Worm (Caenorhabditis elegans) whole organism, midembryonic: ENCODE measurements around the gene nhr-99.

Experiments used
- T22C8.4 ChIP-seq: fragments of 200-800 bp; sonication (Bioruptor generic); IDR thresholded peaks from 2 replicates; pipeline ENCODE4 v1.3.6; 2022; ENCODE audit warnings: missing genetic modification characterization, missing compliant biosample characterization
- cog-1 ChIP-seq: sonication (generic microtip); optimal IDR thresholded peaks from 2 replicates; lab custom pipeline; 2016; ENCODE audit warnings: missing genetic modification characterization, missing compliant biosample characterization
- flt-1 ChIP-seq: fragments of 200-800 bp; sonication (Bioruptor generic); IDR thresholded peaks from 2 replicates; pipeline ENCODE4 v1.3.6; 2022; ENCODE audit warnings: missing genetic modification characterization, missing compliant biosample characterization
- klf-2 ChIP-seq: fragments of 200-800 bp; sonication (Bioruptor generic); conservative IDR thresholded peaks from 2 replicates; pipeline ENCODE4 v1.3.6; 2022; ENCODE audit warnings: missing genetic modification reagents, missing genetic modification characterization, missing compliant biosample characterization
- med-1 ChIP-seq: sonication (generic microtip); optimal IDR thresholded peaks from 2 replicates; lab custom pipeline; 2017; ENCODE audit warnings: missing genetic modification characterization, mild to moderate bottlenecking, missing compliant biosample characterization, antibody characterized with exemption, missing genetic modification reagents; ENCODE audit not compliant: insufficient read depth
- ref-1 ChIP-seq: fragments of 200-800 bp; sonication (Bioruptor generic); conservative IDR thresholded peaks from 2 replicates; pipeline ENCODE4 v1.3.6; 2022; ENCODE audit warnings: missing genetic modification reagents, missing genetic modification characterization, missing compliant biosample characterization
- tab-1 ChIP-seq: fragments of 200-800 bp; sonication (Bioruptor generic); IDR thresholded peaks from 2 replicates; pipeline ENCODE4 v1.3.6; 2022; ENCODE audit warnings: missing genetic modification characterization, missing compliant biosample characterization
- ztf-23 ChIP-seq: fragments of 200-800 bp; sonication (Bioruptor generic); IDR thresholded peaks from 2 replicates; pipeline ENCODE4 v1.3.6; 2022; ENCODE audit warnings: missing genetic modification reagents, missing genetic modification characterization, missing compliant biosample characterization
- ztf-29 ChIP-seq: fragments of 200-800 bp; sonication (Bioruptor generic); IDR thresholded peaks from 2 replicates; pipeline ENCODE4 v1.3.6; 2022; ENCODE audit warnings: missing genetic modification reagents, missing genetic modification characterization, missing compliant biosample characterization

Gene nhr-99

DNA sequence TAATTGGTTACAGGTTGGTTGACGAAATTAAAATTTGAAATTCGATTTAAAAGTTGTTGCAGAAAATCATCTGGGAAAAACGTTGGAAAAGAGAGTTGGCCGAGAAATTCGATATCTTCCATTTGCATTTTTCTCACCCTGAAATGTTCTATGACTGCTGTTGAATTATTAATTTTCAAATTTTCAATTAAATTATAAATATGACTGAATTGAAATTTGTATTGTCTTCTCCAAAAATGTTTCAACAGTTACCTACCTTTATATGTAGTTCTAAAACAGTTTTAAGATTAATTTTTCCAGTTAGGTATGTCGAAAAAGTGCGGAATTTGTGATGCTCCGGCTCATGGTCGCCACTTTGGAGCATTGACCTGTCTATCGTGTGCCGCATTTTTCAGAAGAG is 12.1 kb downstream of the nhr-99 start, which contains the start of gene nhr-211:
Gene nhr-211 (plus strand): TSS at position 301 of the 400 bp plus-strand sequence.
- TF ChIP-seq ztf-29 (no peak), ref-1 (no peak), med-1 (GFP tag; lab: Kevin White, UChicago) (no peak), ztf-23 (GFP tag; lab: Robert Waterston, UW) (no peak), cog-1 (tag; lab: Kevin White, UChicago) (no peak), T22C8.4 (GFP tag; lab: Robert Waterston, UW) (no peak), tab-1 (no peak), klf-2 (GFP tag; lab: Robert Waterston, UW) (no peak), flt-1 (GFP tag; lab: Robert Waterston, UW) (no peak)

DNA sequence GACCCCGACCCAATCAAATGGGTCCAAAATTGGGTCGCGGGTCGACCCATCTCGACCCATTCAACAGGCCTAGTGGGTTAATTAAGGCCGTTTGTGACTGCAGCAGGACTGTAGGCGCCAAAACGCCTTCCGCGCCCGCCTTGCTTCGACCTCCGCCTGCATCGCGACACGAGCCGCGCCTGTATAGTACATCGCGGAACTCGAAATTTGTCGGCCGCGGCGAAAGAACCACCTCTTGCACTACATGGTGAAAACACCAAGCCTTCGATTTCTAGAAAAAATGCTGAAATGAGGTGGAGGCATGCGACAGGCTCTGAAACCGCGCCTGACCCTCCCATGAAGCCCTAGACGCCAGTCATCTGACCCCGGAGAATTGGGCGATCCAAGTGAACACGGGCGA is 13.4 kb downstream of the nhr-99 start:
- TF ChIP-seq tab-1: no peak
- no peak for TF ChIP-seq ztf-29
- TF ChIP-seq ref-1: no peak
- TF ChIP-seq med-1 (GFP tag; lab: Kevin White, UChicago): no peak
- TF ChIP-seq cog-1 (tag; lab: Kevin White, UChicago): no peak
- TF ChIP-seq T22C8.4 (GFP tag; lab: Robert Waterston, UW): no peak

DNA sequence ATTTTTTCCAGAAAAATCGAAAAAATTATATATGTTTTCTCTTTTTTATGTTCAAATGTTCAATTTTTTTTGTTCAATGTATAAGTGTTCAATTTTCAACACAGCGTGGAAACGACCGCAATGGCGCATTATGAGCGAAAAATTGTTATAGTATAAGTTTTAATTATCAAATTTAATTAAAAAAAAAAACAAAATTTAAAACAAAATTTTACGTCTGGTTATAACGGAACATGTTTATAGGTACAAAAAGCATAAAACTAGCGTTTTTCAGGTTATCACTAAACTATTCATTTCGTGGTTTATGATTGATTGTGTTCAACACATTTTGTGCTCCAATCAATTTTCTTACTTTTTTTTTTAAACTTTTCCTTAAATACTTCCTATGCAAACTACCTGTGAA is 14.7 kb downstream of the nhr-99 start, which contains the start of gene nhr-106:
Gene nhr-106 (plus strand): TSS at position 301 of the 400 bp plus-strand sequence.
- no peak for TF ChIP-seq T22C8.4 (GFP tag; lab: Robert Waterston, UW)
- TF ChIP-seq ztf-29: no peak
- no peak for TF ChIP-seq cog-1 (tag; lab: Kevin White, UChicago)
- TF ChIP-seq med-1 (GFP tag; lab: Kevin White, UChicago): no peak

DNA sequence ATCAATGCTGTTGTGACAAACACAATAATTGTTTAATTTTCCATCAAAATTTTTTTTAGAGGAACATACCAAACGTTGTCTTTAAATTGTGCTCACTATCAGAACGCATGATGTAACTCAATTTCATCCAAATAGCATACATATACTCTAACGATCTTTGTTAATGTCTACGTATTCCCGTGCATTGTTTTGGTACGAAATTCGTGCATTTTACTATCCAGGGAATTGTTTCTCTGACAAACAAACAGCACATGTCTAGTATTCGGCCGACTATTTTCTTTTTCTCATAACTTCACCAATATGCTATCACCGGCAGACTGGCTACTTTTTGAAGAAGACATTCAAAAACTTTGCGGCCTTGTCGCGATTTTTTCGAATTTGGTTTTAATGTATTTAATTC is 16.9 kb downstream of the nhr-99 start, which contains the start of gene str-196:
Gene str-196 (plus strand): TSS at position 301 of the 400 bp plus-strand sequence.
- TF ChIP-seq ztf-29 (no peak), T22C8.4 (GFP tag; lab: Robert Waterston, UW) (no peak), ztf-23 (GFP tag; lab: Robert Waterston, UW) (no peak), med-1 (GFP tag; lab: Kevin White, UChicago) (no peak), flt-1 (GFP tag; lab: Robert Waterston, UW) (no peak), cog-1 (tag; lab: Kevin White, UChicago) (no peak), klf-2 (GFP tag; lab: Robert Waterston, UW) (no peak), ref-1 (no peak)

DNA sequence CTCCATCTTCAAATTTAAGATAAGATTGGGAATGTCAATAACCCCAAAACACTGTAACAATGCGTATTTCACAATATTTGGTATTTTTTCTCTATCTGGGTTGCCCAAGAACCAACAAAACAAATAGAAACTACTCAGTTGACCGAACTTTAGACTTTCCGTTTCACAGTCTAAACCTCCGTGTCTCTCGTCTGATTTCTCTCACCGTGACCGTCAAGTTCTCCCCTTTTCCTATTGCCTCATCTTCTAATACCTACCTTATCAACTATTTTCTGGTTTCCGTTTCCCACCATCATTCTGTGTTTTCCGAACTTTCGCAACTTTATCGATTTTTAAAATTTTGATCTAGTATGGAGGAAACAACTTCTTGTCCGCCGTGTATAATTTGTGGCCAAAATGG is 19.7 kb downstream of the nhr-99 start, which contains the start of gene nhr-131:
Gene nhr-131 (plus strand): TSS at position 87 of the 400 bp plus-strand sequence.
- 0 out of 2 replicates have a peak, but pooled peaks have one; percentile 29 for TF ChIP-seq T22C8.4 (GFP tag; lab: Robert Waterston, UW)
- TF ChIP-seq klf-2 (GFP tag; lab: Robert Waterston, UW): no peak
- TF ChIP-seq flt-1 (GFP tag; lab: Robert Waterston, UW): no peak

DNA sequence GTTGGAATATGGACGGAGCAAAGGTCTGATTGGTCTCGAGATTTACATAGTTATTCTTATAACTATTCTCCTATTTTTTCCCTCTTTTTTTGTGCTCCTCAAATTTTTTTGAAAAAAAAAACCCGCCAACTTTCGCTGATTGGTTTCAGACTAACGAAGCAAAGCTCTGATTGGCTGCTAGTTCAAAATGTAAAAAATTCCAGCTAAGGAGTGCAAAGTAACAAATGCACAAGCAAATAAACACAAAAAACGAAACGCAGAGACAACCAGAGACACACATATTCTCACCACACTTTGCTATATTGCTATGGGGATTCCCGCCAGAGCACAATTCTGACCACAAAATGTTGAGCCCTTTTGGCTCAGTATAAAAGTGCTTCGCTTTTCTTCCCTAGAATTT is 22.8 kb downstream of the nhr-99 start, which contains the start of gene T01G6.1:
Gene T01G6.1 (plus strand): TSS at position 301 of the 400 bp plus-strand sequence.
- TF ChIP-seq ref-1 (no peak), med-1 (GFP tag; lab: Kevin White, UChicago) (no peak), cog-1 (tag; lab: Kevin White, UChicago) (no peak), tab-1 (no peak), T22C8.4 (GFP tag; lab: Robert Waterston, UW) (no peak), klf-2 (GFP tag; lab: Robert Waterston, UW) (no peak), ztf-23 (GFP tag; lab: Robert Waterston, UW) (no peak), ztf-29 (no peak), flt-1 (GFP tag; lab: Robert Waterston, UW) (no peak)

DNA sequence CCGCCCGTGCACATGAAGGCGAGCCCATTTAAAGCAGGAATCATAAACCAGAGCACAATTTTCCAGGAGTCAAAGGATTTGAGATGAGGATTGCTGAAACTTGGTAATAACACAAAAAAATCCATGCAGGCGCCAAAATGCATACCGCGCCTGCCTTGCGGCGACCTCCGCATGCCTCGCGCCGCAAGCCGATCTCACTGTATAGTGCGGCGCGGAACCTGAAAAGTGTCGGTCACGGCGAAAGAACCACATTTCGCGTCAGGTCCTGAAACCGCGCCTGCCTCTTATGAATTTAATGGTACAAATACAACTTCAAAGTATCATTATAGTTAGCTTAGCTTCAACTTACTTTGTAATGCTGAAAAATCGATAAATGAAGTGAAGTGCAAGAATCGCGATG is 26.0 kb downstream of the nhr-99 start:
- TF ChIP-seq T22C8.4 (GFP tag; lab: Robert Waterston, UW) (no peak), cog-1 (tag; lab: Kevin White, UChicago) (no peak), ztf-23 (GFP tag; lab: Robert Waterston, UW) (no peak), tab-1 (no peak), ref-1 (no peak), ztf-29 (no peak), med-1 (GFP tag; lab: Kevin White, UChicago) (no peak)

DNA sequence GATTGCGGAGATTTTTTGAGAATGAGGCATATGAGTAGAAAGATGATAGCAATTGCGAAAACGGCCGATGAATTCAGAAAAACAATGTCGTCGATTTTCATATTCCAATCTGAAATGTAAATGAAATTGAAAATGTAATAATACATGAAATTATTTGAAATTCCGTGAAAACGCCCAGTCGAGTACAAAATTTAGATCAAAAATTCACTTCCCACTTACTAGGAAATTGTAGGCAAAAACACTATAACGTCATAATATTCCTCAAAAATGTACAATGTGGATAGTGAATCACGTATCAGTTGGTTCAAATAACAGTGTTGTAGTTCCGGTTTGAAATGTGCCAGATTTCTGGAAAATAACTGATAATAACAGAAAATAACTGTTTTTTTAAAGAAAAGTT is 26.7 kb downstream of the nhr-99 start, which contains the start of gene str-256:
Gene str-256 (minus strand): TSS at position 101 of the 400 bp plus-strand sequence.
- TF ChIP-seq ztf-23 (GFP tag; lab: Robert Waterston, UW) (no peak), klf-2 (GFP tag; lab: Robert Waterston, UW) (no peak), tab-1 (no peak), ref-1 (no peak), cog-1 (tag; lab: Kevin White, UChicago) (no peak), flt-1 (GFP tag; lab: Robert Waterston, UW) (no peak)

DNA sequence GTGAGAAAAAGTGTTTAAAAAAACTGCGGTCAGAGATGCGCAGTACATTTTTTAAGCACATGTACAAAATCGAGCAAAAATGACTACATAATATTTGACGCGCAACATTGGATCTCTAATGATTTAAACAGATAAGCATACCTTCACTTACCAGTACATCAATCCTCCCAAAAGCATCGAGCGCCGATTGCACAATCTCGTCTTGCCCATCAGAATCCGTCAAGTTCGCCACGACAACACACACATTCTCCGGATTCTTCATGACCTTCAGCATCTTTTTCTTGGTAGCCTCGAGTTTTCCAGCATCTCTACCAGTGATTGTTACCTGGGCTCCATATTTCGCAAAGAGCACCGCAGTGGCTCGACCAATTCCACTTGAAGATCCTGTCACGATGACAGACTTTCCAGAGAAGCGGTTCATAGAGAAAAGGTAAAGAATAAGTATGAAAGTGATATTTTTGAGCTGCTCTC is 28.3 kb downstream of the nhr-99 start, which contains the start of gene T01G6.10:
Gene T01G6.10 (minus strand): TSS at position 421 of the 471 bp plus-strand sequence.
- no peak for TF ChIP-seq ztf-29
- no peak for TF ChIP-seq ref-1
- TF ChIP-seq klf-2 (GFP tag; lab: Robert Waterston, UW): no peak
- TF ChIP-seq flt-1 (GFP tag; lab: Robert Waterston, UW): no peak
- TF ChIP-seq med-1 (GFP tag; lab: Kevin White, UChicago): no peak
- TF ChIP-seq ztf-23 (GFP tag; lab: Robert Waterston, UW): no peak
- TF ChIP-seq tab-1: no peak
- TF ChIP-seq cog-1 (tag; lab: Kevin White, UChicago): no peak
- no peak for TF ChIP-seq T22C8.4 (GFP tag; lab: Robert Waterston, UW)

DNA sequence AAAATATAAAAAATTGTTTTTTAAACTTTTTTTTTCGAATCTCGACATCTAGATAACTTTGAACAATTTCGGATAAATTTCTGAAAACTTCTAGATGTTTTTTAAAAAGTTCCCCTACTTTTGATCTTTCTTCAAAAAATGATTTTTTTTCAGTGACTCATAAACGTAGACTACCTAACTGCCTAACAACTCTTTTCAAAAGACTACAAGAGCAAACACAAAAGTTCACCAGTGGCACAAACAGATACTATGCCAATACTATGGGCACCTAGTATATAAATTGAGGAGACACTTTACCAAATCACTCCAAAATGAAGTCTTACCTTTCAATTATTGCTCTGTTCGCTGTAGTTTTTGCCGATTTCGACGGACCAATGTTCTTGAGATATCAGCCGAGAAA is 29.1 kb downstream of the nhr-99 start, which contains the start of gene srlf-35:
Gene srlf-35 (plus strand): TSS at position 301 of the 400 bp plus-strand sequence.
- no peak for TF ChIP-seq flt-1 (GFP tag; lab: Robert Waterston, UW)
- no peak for TF ChIP-seq ztf-29
- TF ChIP-seq tab-1: no peak
- TF ChIP-seq med-1 (GFP tag; lab: Kevin White, UChicago): no peak
- TF ChIP-seq cog-1 (tag; lab: Kevin White, UChicago): no peak
- TF ChIP-seq klf-2 (GFP tag; lab: Robert Waterston, UW): no peak
- TF ChIP-seq ref-1: no peak
- no peak for TF ChIP-seq ztf-23 (GFP tag; lab: Robert Waterston, UW)
- no peak for TF ChIP-seq T22C8.4 (GFP tag; lab: Robert Waterston, UW)
